Worm (Caenorhabditis elegans) whole organism, young adult: ENCODE results near the gene lido-7.

ENCODE experiments used
- F22D6.2 ChIP-seq: sonication (generic microtip); optimal IDR thresholded peaks from 2 replicates; lab custom pipeline; 2016; ENCODE audit warnings: mild to moderate bottlenecking, missing genetic modification characterization, missing compliant biosample characterization
- F23B12.7 ChIP-seq: sonication (generic microtip); optimal IDR thresholded peaks from 2 replicates; lab custom pipeline; 2017; ENCODE audit warnings: missing genetic modification characterization, mild to moderate bottlenecking, missing compliant biosample characterization, antibody characterized with exemption, moderate library complexity; ENCODE audit not compliant: insufficient read depth
- F37B4.10 ChIP-seq: fragments of 200-800 bp; sonication (Bioruptor generic); IDR thresholded peaks from 2 replicates; pipeline ENCODE4 v1.3.6; 2022; ENCODE audit warnings: missing genetic modification characterization, missing compliant biosample characterization
- K11D2.4 ChIP-seq: fragments of 200-800 bp; sonication (Bioruptor generic); IDR thresholded peaks from 2 replicates; pipeline ENCODE4 v1.3.6; 2022; ENCODE audit warnings: missing genetic modification reagents, missing genetic modification characterization, missing compliant biosample characterization
- K12H6.12 ChIP-seq: fragments of 200-800 bp; sonication (Bioruptor generic); optimal IDR thresholded peaks from 2 replicates; lab custom pipeline; 2018; ENCODE audit warnings: mild to moderate bottlenecking, missing genetic modification characterization, missing compliant biosample characterization
- Y53G8AR.9 ChIP-seq: fragments of 200-800 bp; sonication (Bioruptor generic); conservative IDR thresholded peaks from 2 replicates; pipeline ENCODE4 v1.3.6; 2022; ENCODE audit warnings: missing genetic modification reagents, missing genetic modification characterization, missing compliant biosample characterization
- ZK185.1 ChIP-seq: sonication (generic microtip); optimal IDR thresholded peaks from 2 replicates; lab custom pipeline; 2016; ENCODE audit warnings: mild to moderate bottlenecking, missing genetic modification characterization, missing compliant biosample characterization; ENCODE audit not compliant: poor library complexity, severe bottlenecking
- akir-1 ChIP-seq: fragments of 200-800 bp; sonication (Bioruptor generic); optimal IDR thresholded peaks from 2 replicates; lab custom pipeline; 2018; ENCODE audit warnings: mild to moderate bottlenecking, missing genetic modification characterization, moderate library complexity, missing compliant biosample characterization
- aptf-2 ChIP-seq: fragments of 200-800 bp; sonication (Bioruptor generic); conservative IDR thresholded peaks from 2 replicates; pipeline ENCODE4 v1.3.6; 2022; ENCODE audit warnings: missing genetic modification reagents, missing genetic modification characterization, missing compliant biosample characterization
- attf-5 ChIP-seq: fragments of 200-800 bp; sonication (Bioruptor generic); optimal IDR thresholded peaks from 2 replicates; lab custom pipeline; 2018; ENCODE audit warnings: mild to moderate bottlenecking, missing genetic modification characterization, missing compliant biosample characterization
- attf-6 ChIP-seq: fragments of 200-800 bp; sonication (Bioruptor generic); IDR thresholded peaks from 2 replicates; pipeline ENCODE4 v1.3.6; 2022; ENCODE audit warnings: missing genetic modification reagents, missing genetic modification characterization, missing compliant biosample characterization
- bed-1 ChIP-seq: fragments of 200-800 bp; sonication (Bioruptor generic); IDR thresholded peaks from 2 replicates; pipeline ENCODE4 v1.3.6; 2022; ENCODE audit warnings: missing genetic modification reagents, missing genetic modification characterization, missing compliant biosample characterization
- cebp-1 ChIP-seq, 2 experiments: fragments of 200-800 bp in 1 of 2; sonication (Bioruptor generic) in 1 of 2; sonication (generic microtip) in 1 of 2; IDR thresholded peaks in 1 of 2; optimal IDR thresholded peaks in 1 of 2; 2 replicates each; pipeline versions ENCODE4 v1.3.6 to Lab custom; 2017 to 2022; ENCODE audit warnings: missing compliant biosample characterization in 2 of 2, missing genetic modification characterization in 2 of 2, mild to moderate bottlenecking in 1 of 2, missing genetic modification reagents in 1 of 2, moderate library complexity in 1 of 2
- cebp-2 ChIP-seq: fragments of 200-800 bp; sonication (Bioruptor generic); IDR thresholded peaks from 2 replicates; pipeline ENCODE4 v1.3.6; 2022; ENCODE audit warnings: missing genetic modification characterization, missing compliant biosample characterization
- ceh-100 ChIP-seq: fragments of 200-800 bp; sonication (Bioruptor generic); IDR thresholded peaks from 2 replicates; pipeline ENCODE4 v1.3.6; 2022; ENCODE audit warnings: missing genetic modification reagents, missing genetic modification characterization, missing compliant biosample characterization
- ceh-27 ChIP-seq: fragments of 200-800 bp; sonication (Bioruptor generic); optimal IDR thresholded peaks from 2 replicates; lab custom pipeline; 2018; ENCODE audit warnings: mild to moderate bottlenecking, missing genetic modification characterization, moderate library complexity, missing compliant biosample characterization
- ceh-79 ChIP-seq: sonication (generic microtip); optimal IDR thresholded peaks from 2 replicates; lab custom pipeline; 2017; ENCODE audit warnings: mild to moderate bottlenecking, missing genetic modification characterization, missing compliant biosample characterization
- dox-1 ChIP-seq: fragments of 200-800 bp; sonication (Bioruptor generic); IDR thresholded peaks from 2 replicates; pipeline ENCODE4 v1.3.6; 2022; ENCODE audit warnings: missing genetic modification reagents, missing genetic modification characterization, missing compliant biosample characterization
- efl-1 ChIP-seq: fragments of 150-350 bp; optimal IDR thresholded peaks from 2 replicates; lab custom pipeline; 2014; ENCODE audit warnings: missing biosample characterization, missing genetic modification reagents, missing genetic modification characterization
- egl-18 ChIP-seq: fragments of 200-800 bp; sonication (Bioruptor generic); IDR thresholded peaks from 2 replicates; pipeline ENCODE4 v1.3.6; 2022; ENCODE audit warnings: missing genetic modification reagents, missing genetic modification characterization, missing compliant biosample characterization
- egrh-3 ChIP-seq: fragments of 200-800 bp; sonication (Bioruptor generic); IDR thresholded peaks from 2 replicates; pipeline ENCODE4 v1.3.6; 2022; ENCODE audit warnings: missing genetic modification reagents, missing genetic modification characterization, missing compliant biosample characterization
- ekl-4 ChIP-seq: fragments of 200-800 bp; sonication (Bioruptor generic); IDR thresholded peaks from 2 replicates; pipeline ENCODE4 v1.3.6; 2022; ENCODE audit warnings: missing genetic modification reagents, missing genetic modification characterization, missing compliant biosample characterization
- hlh-26 ChIP-seq: fragments of 200-800 bp; sonication (Bioruptor generic); conservative IDR thresholded peaks from 2 replicates; pipeline ENCODE4 v1.3.6; 2022; ENCODE audit warnings: missing genetic modification reagents, missing genetic modification characterization, missing compliant biosample characterization
- hmg-1.2 ChIP-seq: fragments of 200-800 bp; sonication (Bioruptor generic); IDR thresholded peaks from 2 replicates; pipeline ENCODE4 v1.3.6; 2022; ENCODE audit warnings: missing genetic modification reagents, missing genetic modification characterization, missing compliant biosample characterization
- hrde-1 ChIP-seq: sonication (generic microtip); optimal IDR thresholded peaks from 2 replicates; lab custom pipeline; 2016; ENCODE audit warnings: missing genetic modification characterization, mild to moderate bottlenecking, missing compliant biosample characterization, moderate library complexity, missing genotype, missing genetic modification reagents, borderline replicate concordance
- hsf-1 ChIP-seq: fragments of 200-800 bp; sonication (Bioruptor generic); IDR thresholded peaks from 2 replicates; pipeline ENCODE4 v1.3.6; 2022; ENCODE audit warnings: missing genetic modification reagents, missing genetic modification characterization, missing compliant biosample characterization
- lag-1 ChIP-seq: fragments of 200-800 bp; sonication (Bioruptor generic); IDR thresholded peaks from 2 replicates; pipeline ENCODE4 v1.3.6; 2022; ENCODE audit warnings: missing genetic modification reagents, missing genetic modification characterization, missing compliant biosample characterization
- let-526 ChIP-seq: fragments of 200-800 bp; sonication (Bioruptor generic); IDR thresholded peaks from 2 replicates; pipeline ENCODE4 v1.3.6; 2022; ENCODE audit warnings: missing genetic modification reagents, missing genetic modification characterization, missing compliant biosample characterization
- lin-26 ChIP-seq: fragments of 200-800 bp; sonication (Bioruptor generic); IDR thresholded peaks from 2 replicates; pipeline ENCODE4 v1.3.6; 2022; ENCODE audit warnings: missing genetic modification reagents, missing genetic modification characterization, missing compliant biosample characterization
- lin-54 ChIP-seq: fragments of 200-800 bp; sonication (Bioruptor generic); optimal IDR thresholded peaks from 2 replicates; lab custom pipeline; 2018; ENCODE audit warnings: mild to moderate bottlenecking, missing genetic modification characterization, missing compliant biosample characterization
- madf-10 ChIP-seq: sonication (generic microtip); optimal IDR thresholded peaks from 2 replicates; lab custom pipeline; 2016; ENCODE audit warnings: mild to moderate bottlenecking, missing genetic modification characterization, missing compliant biosample characterization
- madf-3 ChIP-seq: fragments of 200-800 bp; sonication (Bioruptor generic); IDR thresholded peaks from 2 replicates; pipeline ENCODE4 v1.3.6; 2022; ENCODE audit warnings: missing genetic modification reagents, missing genetic modification characterization, missing compliant biosample characterization
- madf-6 ChIP-seq: fragments of 200-800 bp; sonication (Bioruptor generic); IDR thresholded peaks from 2 replicates; pipeline ENCODE4 v1.3.6; 2022; ENCODE audit warnings: missing genetic modification reagents, missing genetic modification characterization, missing compliant biosample characterization
- madf-8 ChIP-seq: fragments of 200-800 bp; sonication (Bioruptor generic); conservative IDR thresholded peaks from 2 replicates; pipeline ENCODE4 v1.3.6; 2022; ENCODE audit warnings: missing genetic modification reagents, missing genetic modification characterization, missing compliant biosample characterization
- mcd-1 ChIP-seq: fragments of 200-800 bp; sonication (Bioruptor generic); IDR thresholded peaks from 2 replicates; pipeline ENCODE4 v1.3.6; 2022; ENCODE audit warnings: missing genetic modification reagents, missing genetic modification characterization, missing compliant biosample characterization
- mel-28 ChIP-seq: sonication (generic microtip); optimal IDR thresholded peaks from 2 replicates; lab custom pipeline; 2016; ENCODE audit warnings: borderline replicate concordance, mild to moderate bottlenecking, missing genetic modification characterization, missing compliant biosample characterization
- nfya-1 ChIP-seq: sonication (generic microtip); optimal IDR thresholded peaks from 2 replicates; lab custom pipeline; 2017; ENCODE audit warnings: antibody characterized with exemption, missing compliant biosample characterization, missing genetic modification characterization, borderline replicate concordance; ENCODE audit not compliant: insufficient read depth
- nhr-80 ChIP-seq: sonication (generic microtip); optimal IDR thresholded peaks from 2 replicates; lab custom pipeline; 2016; ENCODE audit warnings: missing genetic modification characterization, missing compliant biosample characterization
- rcor-1 ChIP-seq: fragments of 200-800 bp; sonication (Bioruptor generic); IDR thresholded peaks from 2 replicates; pipeline ENCODE4 v1.3.6; 2022; ENCODE audit warnings: missing genetic modification reagents, missing genetic modification characterization, missing compliant biosample characterization
- sea-2 ChIP-seq: fragments of 200-800 bp; sonication (Bioruptor generic); IDR thresholded peaks from 2 replicates; pipeline ENCODE4 v1.3.6; 2022; ENCODE audit warnings: missing genetic modification characterization, missing compliant biosample characterization
- zfh-2 ChIP-seq: fragments of 200-800 bp; sonication (Bioruptor generic); conservative IDR thresholded peaks from 2 replicates; pipeline ENCODE4 v1.3.6; 2022; ENCODE audit warnings: missing genetic modification reagents, missing genetic modification characterization, missing compliant biosample characterization

Gene lido-7

DNA sequence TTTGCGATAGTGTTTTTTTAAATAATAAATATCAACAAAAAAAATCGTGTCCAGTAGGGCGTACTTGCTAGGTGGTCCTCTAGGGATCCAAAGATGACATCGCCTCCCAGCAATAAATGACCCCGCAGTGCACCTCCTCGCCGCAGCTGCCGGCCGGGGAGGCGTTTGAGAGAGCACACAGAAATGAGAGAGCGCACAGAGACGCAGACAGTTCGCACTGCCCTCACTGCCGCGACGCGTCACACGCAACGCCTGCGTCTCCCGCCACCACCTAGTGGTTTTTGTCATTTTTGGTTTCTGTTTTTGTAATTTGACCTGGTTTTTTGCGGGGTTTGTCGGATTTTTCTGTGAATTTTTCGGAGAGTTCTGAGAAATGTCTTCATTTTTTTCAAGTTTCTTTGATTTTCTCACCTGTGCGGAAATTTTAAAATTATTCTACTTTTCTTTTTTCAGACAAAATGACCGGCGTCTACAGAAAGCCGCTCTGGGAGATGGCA, at the start of gene lido-7:
Gene lido-7 (plus strand): TSS at position 447 of the 497 bp plus-strand sequence.
- TF ChIP-seq bed-1 (no peak), aptf-2 (GFP tag; lab: Robert Waterston, UW) (no peak), K11D2.4 (0 out of 2 replicates have a peak, but pooled peaks have one; percentile 26), egl-18 (GFP tag; lab: Robert Waterston, UW) (0 out of 2 replicates have a peak, but pooled peaks have one; percentile 55), efl-1 (GFP tag; lab: Kevin White, UChicago) (peak; percentile 16), madf-6 (GFP tag; lab: Robert Waterston, UW) (peak; percentile 50; the same call in 1 of the 2 replicates), K12H6.12 (peak; percentile 29), ceh-27 (GFP tag; lab: Kevin White, UChicago) (peak; percentile 63), attf-5 (GFP tag; lab: Kevin White, UChicago) (peak; percentile 74), lin-54 (GFP tag; lab: Kevin White, UChicago) (no peak), zfh-2 (GFP tag; lab: Robert Waterston, UW) (peak; percentile 89), mel-28 (tag; lab: Kevin White, UChicago) (no peak), egrh-3 (GFP tag; lab: Robert Waterston, UW) (peak; percentile 83; the same call in 1 of the 2 replicates), madf-8 (GFP tag; lab: Robert Waterston, UW) (0 out of 2 replicates have a peak, but pooled peaks have one; percentile 20), mcd-1 (GFP tag; lab: Robert Waterston, UW) (peak; percentile 61), rcor-1 (GFP tag; lab: Robert Waterston, UW) (0 out of 2 replicates have a peak, but pooled peaks have one; percentile 17), madf-3 (GFP tag; lab: Robert Waterston, UW) (peak; percentile 85), madf-10 (tag; lab: Kevin White, UChicago) (peak; percentile 11), cebp-1 (GFP tag; IDR thresholded peaks at IDR 0.05; lab: Robert Waterston, UW) (peak; percentile 27; the same call in 1 of the 2 replicates), cebp-1 (tag; optimal IDR thresholded peaks at IDR 0.05; lab: Kevin White, UChicago) (peak; percentile 51), hmg-1.2 (GFP tag; lab: Robert Waterston, UW) (peak; percentile 94), dox-1 (peak; percentile 36; the same call in 1 of the 2 replicates), nhr-80 (tag; lab: Kevin White, UChicago) (peak; percentile 58), lag-1 (GFP tag; lab: Robert Waterston, UW) (no peak), F23B12.7 (tag; lab: Kevin White, UChicago) (peak; percentile 44), ceh-100 (GFP tag; lab: Robert Waterston, UW) (peak; percentile 74), hrde-1 (no peak), ekl-4 (GFP tag; lab: Robert Waterston, UW) (0 out of 2 replicates have a peak, but pooled peaks have one; percentile 19)

- TF ChIP-seq lin-26 (GFP tag; lab: Robert Waterston, UW) (0 out of 2 replicates have a peak, but pooled peaks have one; percentile 51), Y53G8AR.9 (no peak)
Measured at ce11 chrII:2939681-2940080, 48.4 kb upstream of the lido-7 start.

DNA sequence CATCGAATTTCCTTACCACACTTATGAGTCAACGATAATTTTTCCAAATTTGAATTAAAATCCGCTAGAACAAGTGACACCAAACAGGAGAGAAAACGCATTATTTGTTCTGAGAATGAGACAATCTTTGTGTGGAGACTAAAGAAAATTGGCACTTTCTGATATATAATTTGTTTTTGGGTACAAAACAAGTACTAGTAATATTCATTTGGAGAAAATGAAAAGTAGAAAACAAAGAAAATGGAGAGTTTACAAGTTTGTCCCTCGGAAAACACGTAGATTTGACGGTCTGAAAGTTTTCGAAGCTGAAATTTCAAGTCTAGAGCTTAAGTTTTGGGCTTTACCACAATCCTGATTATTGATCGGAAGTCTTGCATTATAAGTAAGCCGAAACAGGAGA, 47.4 kb upstream of the lido-7 start, which contains the start of gene irld-66:
Gene irld-66 (minus strand): TSS at position 101 of the 400 bp plus-strand sequence.
- TF ChIP-seq attf-5 (GFP tag; lab: Kevin White, UChicago): no peak
- TF ChIP-seq hsf-1: no peak
- TF ChIP-seq hrde-1: no peak
- TF ChIP-seq zfh-2 (GFP tag; lab: Robert Waterston, UW): no peak
- no peak for TF ChIP-seq cebp-2 (GFP tag; lab: Robert Waterston, UW)
- TF ChIP-seq ceh-100 (GFP tag; lab: Robert Waterston, UW): no peak
- TF ChIP-seq F37B4.10 (GFP tag; lab: Robert Waterston, UW): no peak
- no peak for TF ChIP-seq let-526 (GFP tag; lab: Robert Waterston, UW)
- TF ChIP-seq nfya-1 (tag; lab: Kevin White, UChicago): no peak
- no peak for TF ChIP-seq ZK185.1 (tag; lab: Kevin White, UChicago)
- TF ChIP-seq mel-28 (tag; lab: Kevin White, UChicago): no peak
- no peak for TF ChIP-seq akir-1 (GFP tag; lab: Kevin White, UChicago)
- TF ChIP-seq F22D6.2 (tag; lab: Kevin White, UChicago): no peak
- no peak for TF ChIP-seq hlh-26 (GFP tag; lab: Robert Waterston, UW)
- TF ChIP-seq ceh-79 (tag; lab: Kevin White, UChicago): no peak
- TF ChIP-seq attf-6 (GFP tag; lab: Robert Waterston, UW): no peak
- no peak for TF ChIP-seq sea-2 (GFP tag; lab: Robert Waterston, UW)
- TF ChIP-seq hmg-1.2 (GFP tag; lab: Robert Waterston, UW): no peak
- TF ChIP-seq Y53G8AR.9: no peak
- TF ChIP-seq, all 124 proteins: peak for 0
